Worm (Caenorhabditis elegans) whole organism, early embryonic: ENCODE measurements around the gene C41G11.1.

Source experiments
- B0310.2 ChIP-seq: sonication (generic microtip); optimal IDR thresholded peaks from 2 replicates; lab custom pipeline; 2016; ENCODE audit warnings: mild to moderate bottlenecking, missing genetic modification characterization, missing compliant biosample characterization
- F13C5.2 ChIP-seq: sonication (generic microtip); optimal IDR thresholded peaks from 2 replicates; lab custom pipeline; 2017; ENCODE audit warnings: mild to moderate bottlenecking, missing genetic modification characterization, inconsistent platforms, missing compliant biosample characterization
- aly-1 ChIP-seq: sonication (generic microtip); optimal IDR thresholded peaks from 2 replicates; lab custom pipeline; 2016; ENCODE audit warnings: missing genetic modification characterization, missing compliant biosample characterization
- ama-1 ChIP-seq: fragments of 150-350 bp; optimal IDR thresholded peaks from 2 replicates; lab custom pipeline; 2014
- ceh-13 ChIP-seq: fragments of 200-800 bp; sonication (Bioruptor generic); optimal IDR thresholded peaks from 2 replicates; lab custom pipeline; 2018; ENCODE audit warnings: mild to moderate bottlenecking, missing genetic modification characterization, missing compliant biosample characterization
- ceh-36 ChIP-seq: sonication (generic microtip); optimal IDR thresholded peaks from 2 replicates; lab custom pipeline; 2016; ENCODE audit warnings: missing genetic modification characterization, inconsistent platforms, missing compliant biosample characterization
- ets-7 ChIP-seq: sonication (generic microtip); optimal IDR thresholded peaks from 2 replicates; lab custom pipeline; 2016; ENCODE audit warnings: missing genotype, missing genetic modification characterization, missing compliant biosample characterization
- flt-1 ChIP-seq: fragments of 200-800 bp; sonication (Bioruptor generic); IDR thresholded peaks from 2 replicates; pipeline ENCODE4 v1.3.6; 2022; ENCODE audit warnings: missing genetic modification characterization, missing compliant biosample characterization
- hmbx-1 ChIP-seq: sonication (generic microtip); optimal IDR thresholded peaks from 2 replicates; lab custom pipeline; 2016; ENCODE audit warnings: mild to moderate bottlenecking, missing genetic modification characterization, missing compliant biosample characterization
- hmg-4 ChIP-seq: fragments of 200-800 bp; sonication (Bioruptor generic); optimal IDR thresholded peaks from 2 replicates; lab custom pipeline; 2018; ENCODE audit warnings: mild to moderate bottlenecking, missing genetic modification characterization, missing compliant biosample characterization
- hnd-1 ChIP-seq: sonication (generic microtip); optimal IDR thresholded peaks from 2 replicates; lab custom pipeline; 2016; ENCODE audit warnings: missing genetic modification characterization, missing compliant biosample characterization
- pes-1 ChIP-seq: fragments of 200-800 bp; sonication (Bioruptor generic); IDR thresholded peaks from 2 replicates; pipeline ENCODE4 v1.3.6; 2022; ENCODE audit warnings: missing genetic modification reagents, missing genetic modification characterization, missing compliant biosample characterization
- scrt-1 ChIP-seq: fragments of 200-800 bp; sonication (Bioruptor generic); IDR thresholded peaks from 2 replicates; pipeline ENCODE4 v1.3.6; 2022; ENCODE audit warnings: missing genetic modification characterization, missing compliant biosample characterization
- sea-1 ChIP-seq: fragments of 200-800 bp; sonication (Bioruptor generic); conservative IDR thresholded peaks from 2 replicates; pipeline ENCODE4 v1.3.6; 2022; ENCODE audit warnings: missing genetic modification characterization, missing compliant biosample characterization
- tbx-11 ChIP-seq: fragments of 200-800 bp; sonication (Bioruptor generic); IDR thresholded peaks from 2 replicates; pipeline ENCODE4 v1.3.6; 2022; ENCODE audit warnings: missing genetic modification characterization, missing compliant biosample characterization
- tbx-37 ChIP-seq: fragments of 200-800 bp; sonication (Bioruptor generic); conservative IDR thresholded peaks from 2 replicates; pipeline ENCODE4 v1.3.6; 2022; ENCODE audit warnings: missing genetic modification reagents, missing genetic modification characterization, missing compliant biosample characterization
- tra-4 ChIP-seq: sonication (generic microtip); optimal IDR thresholded peaks from 2 replicates; lab custom pipeline; 2017; ENCODE audit warnings: missing genetic modification characterization, missing compliant biosample characterization

Gene C41G11.1

ce11 chrX:5733728-5734252, 13.8 kb upstream of the C41G11.1 start, which contains the start of gene rgs-6:
TSS of gene rgs-6 (minus strand) at chrX:5733778.
- no peak for TF ChIP-seq pes-1 (GFP tag; lab: Robert Waterston, UW)
- TF ChIP-seq hmbx-1 (tag; lab: Kevin White, UChicago): no peak
- TF ChIP-seq ama-1 (lab: Kevin White, UChicago): no peak
- TF ChIP-seq ceh-36 (tag; lab: Kevin White, UChicago): no peak
- no peak for TF ChIP-seq tbx-11 (GFP tag; lab: Robert Waterston, UW)
- no peak for TF ChIP-seq tra-4
- no peak for TF ChIP-seq flt-1
- TF ChIP-seq hmg-4 (GFP tag; lab: Kevin White, UChicago): no peak
- TF ChIP-seq scrt-1: no peak
- TF ChIP-seq ceh-13 (GFP tag; lab: Kevin White, UChicago): no peak
- no peak for TF ChIP-seq B0310.2
- no peak for TF ChIP-seq F13C5.2 (tag; lab: Kevin White, UChicago)
- no peak for TF ChIP-seq hnd-1 (tag; lab: Kevin White, UChicago)
- no peak for TF ChIP-seq ets-7
- no peak for TF ChIP-seq sea-1 (GFP tag; lab: Robert Waterston, UW)
- TF ChIP-seq aly-1 (tag; lab: Kevin White, UChicago): no peak
- no peak for TF ChIP-seq tbx-37 (GFP tag; lab: Robert Waterston, UW)

- TF ChIP-seq scrt-1 (no peak), tra-4 (no peak), ceh-36 (tag; lab: Kevin White, UChicago) (no peak), F13C5.2 (tag; lab: Kevin White, UChicago) (peak; percentile 31)
These were observed 9.0 kb upstream of the C41G11.1 start for ce11 chrX:5728956-5729467.

DNA sequence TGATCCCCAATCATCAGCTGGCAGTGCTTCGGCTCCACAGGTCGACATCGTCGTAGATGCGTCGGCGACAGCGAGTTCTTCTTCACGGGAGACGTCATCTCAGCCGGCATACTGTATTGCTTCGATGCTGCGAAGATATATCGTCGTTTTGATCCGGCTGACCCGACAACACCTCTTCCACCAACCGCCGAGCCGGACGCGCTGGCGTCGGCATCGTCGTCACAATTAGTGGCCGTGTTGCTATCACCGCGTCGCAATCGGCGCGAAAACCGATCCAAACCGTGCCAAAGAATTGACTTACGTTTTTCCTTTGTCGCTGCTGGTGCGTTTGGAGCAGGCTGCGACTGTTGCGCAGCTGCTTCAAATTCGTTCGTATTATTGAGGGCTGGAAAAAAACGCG, 6.1 kb upstream of the C41G11.1 start:
- TF ChIP-seq F13C5.2 (tag; lab: Kevin White, UChicago) (no peak), tbx-37 (GFP tag; lab: Robert Waterston, UW) (no peak)

DNA sequence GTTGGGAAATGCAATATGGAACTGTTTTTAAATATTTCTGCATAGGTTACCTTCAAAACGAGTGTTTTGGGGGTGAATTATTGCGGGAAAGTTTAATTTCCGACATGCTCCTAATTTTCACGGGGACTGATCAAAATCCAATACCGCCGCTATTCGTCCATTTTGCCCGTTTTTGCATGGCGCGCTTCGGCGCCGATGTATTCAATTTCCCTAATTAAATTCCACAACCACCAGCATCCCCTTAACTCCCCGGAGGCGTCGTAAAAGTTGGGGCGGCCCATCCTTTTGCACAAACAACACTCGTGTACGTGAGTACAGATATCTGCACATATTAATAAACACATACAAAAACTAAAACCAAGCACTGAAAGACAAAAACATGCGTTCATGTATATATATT, 4.5 kb upstream of the C41G11.1 start:
- TF ChIP-seq ceh-36 (tag; lab: Kevin White, UChicago) (no peak), tbx-37 (GFP tag; lab: Robert Waterston, UW) (no peak), pes-1 (GFP tag; lab: Robert Waterston, UW) (no peak), B0310.2 (no peak)

ce11 chrX:5723758-5724157, 3.7 kb upstream of the C41G11.1 start:
- TF ChIP-seq tra-4 (no peak), ceh-13 (GFP tag; lab: Kevin White, UChicago) (no peak), ceh-36 (tag; lab: Kevin White, UChicago) (no peak), pes-1 (GFP tag; lab: Robert Waterston, UW) (no peak), ama-1 (lab: Kevin White, UChicago) (no peak)

DNA sequence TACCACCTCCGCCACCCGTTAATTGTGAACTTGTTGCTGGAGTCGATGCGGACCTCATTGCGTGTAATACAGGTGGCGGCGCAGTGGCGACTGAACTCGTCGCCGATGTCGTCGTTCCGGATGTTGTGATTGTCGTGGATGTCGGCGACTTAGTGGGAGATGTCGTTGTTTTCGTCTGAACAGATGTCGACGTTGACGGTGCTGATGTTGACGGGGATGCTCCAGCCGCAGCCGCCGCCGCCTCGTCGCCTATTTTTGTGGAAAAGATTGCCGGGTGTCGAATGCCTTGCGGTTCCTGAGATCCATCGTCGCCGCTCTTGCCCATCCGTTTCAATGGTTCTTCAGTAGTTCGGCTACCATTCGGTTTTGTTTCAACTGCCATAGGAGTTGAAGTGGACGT, 905 bp upstream of the C41G11.1 start:
- TF ChIP-seq tra-4 (no peak), F13C5.2 (tag; lab: Kevin White, UChicago) (no peak), ama-1 (lab: Kevin White, UChicago) (no peak), hmbx-1 (tag; lab: Kevin White, UChicago) (no peak), scrt-1 (no peak), ceh-36 (tag; lab: Kevin White, UChicago) (no peak), aly-1 (tag; lab: Kevin White, UChicago) (no peak), hmg-4 (GFP tag; lab: Kevin White, UChicago) (no peak), tbx-37 (GFP tag; lab: Robert Waterston, UW) (no peak), B0310.2 (no peak), ets-7 (no peak), sea-1 (GFP tag; lab: Robert Waterston, UW) (no peak)

ce11 chrX:5715831-5716364, 4.1 kb downstream of the C41G11.1 start:
- TF ChIP-seq sea-1 (GFP tag; lab: Robert Waterston, UW) (no peak), hmg-4 (GFP tag; lab: Kevin White, UChicago) (no peak), hnd-1 (tag; lab: Kevin White, UChicago) (no peak), ama-1 (lab: Kevin White, UChicago) (no peak), hmbx-1 (tag; lab: Kevin White, UChicago) (no peak), F13C5.2 (tag; lab: Kevin White, UChicago) (no peak), tbx-11 (GFP tag; lab: Robert Waterston, UW) (no peak)

DNA sequence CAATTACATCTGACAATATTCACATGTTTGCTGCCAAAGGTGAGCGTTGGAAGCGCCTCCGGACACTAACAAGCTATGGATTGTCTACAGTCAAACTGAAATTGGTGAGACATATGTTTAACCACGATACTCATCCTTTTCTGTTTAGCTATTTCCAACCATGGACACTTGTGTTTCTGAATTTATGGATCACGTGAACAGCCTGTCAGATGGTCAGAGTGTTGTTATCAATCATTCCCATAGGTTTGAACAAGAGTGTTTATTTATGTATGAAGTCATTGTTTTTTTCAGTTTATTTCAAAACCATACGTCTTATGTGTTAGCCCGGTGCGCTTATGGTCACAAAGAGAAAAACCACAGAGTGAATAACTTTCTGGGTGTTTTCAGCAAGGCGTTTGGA, 4.7 kb downstream of the C41G11.1 start:
- no peak for TF ChIP-seq hmg-4 (GFP tag; lab: Kevin White, UChicago)

- TF ChIP-seq hmbx-1 (tag; lab: Kevin White, UChicago) (no peak), tra-4 (no peak), flt-1 (no peak), scrt-1 (no peak), ceh-13 (GFP tag; lab: Kevin White, UChicago) (no peak), hmg-4 (GFP tag; lab: Kevin White, UChicago) (no peak), tbx-37 (GFP tag; lab: Robert Waterston, UW) (no peak), sea-1 (GFP tag; lab: Robert Waterston, UW) (no peak)
These were observed 5.8 kb downstream of the C41G11.1 start, which contains the start of gene cyp-43A1 for ce11 chrX:5714077-5714675. TSS of gene cyp-43A1 (plus strand) at chrX:5714522.
